Worm (Caenorhabditis elegans) whole organism, L1 larva: ENCODE measurements around the gene F47B10.6.
A peak's percentile ranks its signal among the peaks of the same experiment; 100 is the strongest.

Source experiments
- C04F5.9 ChIP-seq: sonication (generic microtip); optimal IDR thresholded peaks from 2 replicates; lab custom pipeline; 2016; ENCODE audit warnings: missing genetic modification characterization, missing compliant biosample characterization
- blmp-1 ChIP-seq: fragments of 150-350 bp; optimal IDR thresholded peaks from 2 replicates; lab custom pipeline; 2014; ENCODE audit warnings: missing biosample characterization, missing genetic modification characterization
- ceh-63 ChIP-seq: fragments of 200-800 bp; sonication (Bioruptor generic); optimal IDR thresholded peaks from 2 replicates; lab custom pipeline; 2018; ENCODE audit warnings: mild to moderate bottlenecking, missing genetic modification characterization, missing compliant biosample characterization
- ces-1 ChIP-seq: fragments of 150-350 bp; optimal IDR thresholded peaks from 2 replicates; lab custom pipeline; 2014; ENCODE audit warnings: missing biosample characterization, missing genetic modification reagents, missing genetic modification characterization
- elt-2 ChIP-seq: sonication (generic microtip); optimal IDR thresholded peaks from 2 replicates; lab custom pipeline; 2016; ENCODE audit warnings: missing genetic modification characterization, mild to moderate bottlenecking, inconsistent platforms, missing compliant biosample characterization, missing genetic modification reagents
- elt-3 ChIP-seq, 6 experiments: fragments of 150-350 bp in 1 of 6; sonication (generic microtip); optimal IDR thresholded peaks; 2 replicates each; lab custom pipeline; 2017 to 2018; ENCODE audit warnings: missing biosample characterization in 6 of 6, missing genetic modification characterization in 6 of 6, inconsistent platforms in 1 of 6
- ets-5 ChIP-seq: fragments of 200-800 bp; sonication (Bioruptor generic); IDR thresholded peaks from 2 replicates; pipeline ENCODE4 v1.3.6; 2022; ENCODE audit warnings: missing genetic modification characterization, missing compliant biosample characterization
- fkh-10 ChIP-seq: sonication (generic microtip); optimal IDR thresholded peaks from 2 replicates; lab custom pipeline; 2017; ENCODE audit warnings: missing biosample characterization, missing genetic modification reagents, missing genetic modification characterization
- fkh-4 ChIP-seq: sonication (generic microtip); optimal IDR thresholded peaks from 2 replicates; lab custom pipeline; 2016; ENCODE audit warnings: missing compliant biosample characterization, missing genetic modification characterization, borderline replicate concordance
- fkh-8 ChIP-seq: sonication (generic microtip); optimal IDR thresholded peaks from 2 replicates; lab custom pipeline; 2016; ENCODE audit warnings: mild to moderate bottlenecking, missing genetic modification characterization, missing compliant biosample characterization
- grh-1 ChIP-seq: fragments of 200-800 bp; sonication (Bioruptor generic); IDR thresholded peaks from 2 replicates; pipeline ENCODE4 v1.3.6; 2022; ENCODE audit warnings: missing genetic modification reagents, missing genetic modification characterization, missing compliant biosample characterization
- hlh-17 ChIP-seq: fragments of 200-800 bp; sonication (Bioruptor generic); optimal IDR thresholded peaks from 2 replicates; lab custom pipeline; 2018; ENCODE audit warnings: missing genetic modification characterization, mild to moderate bottlenecking, missing compliant biosample characterization, moderate library complexity, borderline replicate concordance
- hlh-4 ChIP-seq: sonication (generic microtip); optimal IDR thresholded peaks from 2 replicates; lab custom pipeline; 2016; ENCODE audit warnings: mild to moderate bottlenecking, missing genetic modification characterization, missing compliant biosample characterization
- lin-14 ChIP-seq: fragments of 200-800 bp; sonication (Bioruptor generic); optimal IDR thresholded peaks from 2 replicates; lab custom pipeline; 2018; ENCODE audit warnings: mild to moderate bottlenecking, missing genetic modification characterization, moderate library complexity, missing compliant biosample characterization
- lin-15B ChIP-seq: fragments of 150-350 bp; sonication (generic microtip); optimal IDR thresholded peaks from 3 replicates; lab custom pipeline; 2014; ENCODE audit warnings: missing biosample characterization, missing genetic modification characterization
- lin-35 ChIP-seq, 2 experiments: fragments of 150-350 bp; optimal IDR thresholded peaks; 2 replicates each; lab custom pipeline; 2014; ENCODE audit warnings: missing biosample characterization in 2 of 2, missing genetic modification characterization in 2 of 2, missing genetic modification reagents in 2 of 2
- mdl-1 ChIP-seq, 2 experiments: fragments of 150-350 bp; optimal IDR thresholded peaks; 2 replicates each; lab custom pipeline; 2014 to 2017; ENCODE audit warnings: missing biosample characterization in 2 of 2, missing genetic modification characterization in 2 of 2, inconsistent platforms in 1 of 2
- nhr-12 ChIP-seq: sonication (generic microtip); optimal IDR thresholded peaks from 2 replicates; lab custom pipeline; 2017; ENCODE audit warnings: missing biosample characterization, missing genetic modification characterization
- nhr-19 ChIP-seq: fragments of 200-800 bp; sonication (Bioruptor generic); conservative IDR thresholded peaks from 2 replicates; pipeline ENCODE4 v1.3.6; 2022; ENCODE audit warnings: missing genetic modification characterization, missing compliant biosample characterization
- nhr-20 ChIP-seq: sonication (generic microtip); optimal IDR thresholded peaks from 2 replicates; lab custom pipeline; 2016; ENCODE audit warnings: mild to moderate bottlenecking, missing genetic modification characterization, missing compliant biosample characterization
- nhr-47 ChIP-seq: sonication (generic microtip); optimal IDR thresholded peaks from 2 replicates; lab custom pipeline; 2016; ENCODE audit warnings: mild to moderate bottlenecking, missing genetic modification characterization, moderate library complexity, missing compliant biosample characterization
- nhr-71 ChIP-seq: sonication (generic microtip); optimal IDR thresholded peaks from 2 replicates; lab custom pipeline; 2016; ENCODE audit warnings: mild to moderate bottlenecking, missing genetic modification characterization, moderate library complexity, missing compliant biosample characterization
- nhr-85 ChIP-seq: sonication (generic microtip); peaks from one replicate; lab custom pipeline; 2016; ENCODE audit warnings: missing genetic modification characterization, inconsistent platforms, missing compliant biosample characterization
- nhr-90 ChIP-seq: sonication (generic microtip); optimal IDR thresholded peaks from 2 replicates; lab custom pipeline; 2016; ENCODE audit warnings: mild to moderate bottlenecking, missing genetic modification characterization, missing compliant biosample characterization; ENCODE audit not compliant: poor library complexity
- pag-3 ChIP-seq: sonication (generic microtip); optimal IDR thresholded peaks from 2 replicates; lab custom pipeline; 2017; ENCODE audit warnings: missing genetic modification characterization, mild to moderate bottlenecking, missing compliant biosample characterization, antibody characterized with exemption, borderline replicate concordance; ENCODE audit not compliant: insufficient read depth
- rnt-1 ChIP-seq: sonication (generic microtip); optimal IDR thresholded peaks from 2 replicates; lab custom pipeline; 2016; ENCODE audit warnings: mild to moderate bottlenecking, missing genetic modification characterization, moderate library complexity, missing compliant biosample characterization
- snu-23 ChIP-seq: sonication (generic microtip); optimal IDR thresholded peaks from 2 replicates; lab custom pipeline; 2016; ENCODE audit warnings: missing genetic modification characterization, missing compliant biosample characterization
- swsn-7 ChIP-seq: sonication (generic microtip); optimal IDR thresholded peaks from 2 replicates; lab custom pipeline; 2016; ENCODE audit warnings: missing genetic modification characterization, missing compliant biosample characterization
- unc-30 ChIP-seq: sonication (generic microtip); optimal IDR thresholded peaks from 2 replicates; lab custom pipeline; 2017; ENCODE audit warnings: missing biosample characterization, missing genetic modification characterization
- unc-62 ChIP-seq: fragments of 150-350 bp; optimal IDR thresholded peaks from 2 replicates; lab custom pipeline; 2014; ENCODE audit warnings: missing biosample characterization, missing genetic modification reagents, missing genetic modification characterization
- zag-1 ChIP-seq: fragments of 150-350 bp; optimal IDR thresholded peaks from 2 replicates; lab custom pipeline; 2014; ENCODE audit warnings: missing biosample characterization, missing genetic modification characterization

The F47B10.6 gene

DNA sequence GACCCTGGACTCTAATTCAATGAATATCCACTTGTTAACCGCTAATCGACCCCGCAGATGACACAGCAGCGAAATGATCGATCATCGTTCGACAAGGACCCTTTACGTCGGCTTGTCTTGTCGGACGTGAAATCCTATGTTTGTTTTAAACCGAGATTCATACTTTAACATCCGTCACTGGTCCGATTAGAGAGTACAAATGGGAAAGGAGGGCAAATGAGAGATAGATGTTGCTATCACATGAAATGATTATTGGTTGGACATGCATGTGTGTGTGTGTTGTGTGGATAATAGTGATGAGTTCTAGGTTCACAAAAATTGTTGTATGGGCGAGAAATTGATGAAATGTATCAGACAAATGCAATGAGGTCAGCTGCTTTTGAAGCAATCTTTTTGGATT lies 21.4 kb downstream of the F47B10.6 start (continued):
- TF ChIP-seq nhr-90 (tag; lab: Kevin White, UChicago) (no peak), nhr-12 (no peak), nhr-19 (GFP tag; lab: Robert Waterston, UW) (peak; percentile 34; the same call in 1 of the 2 replicates), rnt-1 (tag; lab: Kevin White, UChicago) (peak; percentile 70), ets-5 (GFP tag; lab: Robert Waterston, UW) (no peak), zag-1 (tag; lab: Kevin White, UChicago) (no peak), fkh-8 (tag; lab: Kevin White, UChicago) (no peak), lin-14 (GFP tag; lab: Kevin White, UChicago) (peak; percentile 69), snu-23 (GFP tag; lab: Kevin White, UChicago) (peak; percentile 12), nhr-71 (tag; lab: Kevin White, UChicago) (peak; percentile 60), nhr-47 (tag; lab: Kevin White, UChicago) (no peak), lin-35 (GFP tag; optimal IDR thresholded peaks at IDR 0.05; lab: Kevin White, UChicago) (no peak)

DNA sequence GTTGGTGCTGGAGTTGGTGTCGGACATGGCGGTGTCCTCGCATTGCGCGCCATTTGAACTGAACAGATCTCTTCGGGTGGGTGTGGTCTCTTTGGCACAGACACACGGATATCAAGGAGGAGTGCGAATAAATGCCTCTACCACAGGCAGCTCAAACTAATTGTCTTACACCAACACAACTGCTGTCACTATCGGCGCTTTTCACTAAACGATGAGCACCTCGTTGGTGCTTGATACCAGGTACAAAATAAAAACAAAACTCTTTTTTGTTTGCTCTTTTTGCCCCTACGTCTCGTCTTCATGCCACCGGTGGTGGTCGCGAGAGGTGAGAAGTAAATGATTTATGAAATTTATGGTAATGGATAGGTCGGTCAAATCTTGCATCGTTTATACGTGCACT lies 22.4 kb downstream of the F47B10.6 start, which contains the start of gene F47B10.8:
Gene F47B10.8, minus strand, starts transcription at position 101 of the 400 bp plus-strand sequence.
- TF ChIP-seq rnt-1 (tag; lab: Kevin White, UChicago) (peak; percentile 34), snu-23 (GFP tag; lab: Kevin White, UChicago) (no peak), unc-62 (GFP tag; lab: Kevin White, UChicago) (no peak)

DNA sequence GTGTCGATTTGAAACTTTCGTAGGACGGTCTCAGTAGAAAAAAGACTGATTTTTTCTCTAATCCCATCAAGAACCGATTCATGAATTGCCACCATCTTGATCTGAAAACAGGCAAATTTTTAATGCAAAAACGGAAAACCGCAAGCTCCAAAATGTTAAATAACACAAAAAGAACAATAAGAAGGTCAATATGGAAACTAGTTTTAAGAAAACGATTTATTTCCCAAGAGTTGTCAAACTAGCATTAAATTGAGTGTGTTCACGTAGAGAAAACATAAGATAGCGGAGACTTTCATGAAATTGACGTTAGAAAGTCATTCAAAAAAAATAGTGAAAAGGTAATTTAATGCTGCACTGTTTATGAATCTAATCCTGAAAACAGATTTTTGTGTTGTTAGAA lies 25.7 kb downstream of the F47B10.6 start, which contains the start of gene F47B10.9:
Gene F47B10.9, minus strand, starts transcription at position 101 of the 400 bp plus-strand sequence.
- TF ChIP-seq mdl-1 (tag; optimal IDR thresholded peaks at IDR 0.05; lab: Kevin White, UChicago): no peak
- TF ChIP-seq ces-1 (GFP tag; lab: Kevin White, UChicago): no peak
- TF ChIP-seq hlh-4 (tag; lab: Kevin White, UChicago): no peak
- no peak for TF ChIP-seq pag-3
- no peak for TF ChIP-seq fkh-4 (tag; lab: Kevin White, UChicago)
- no peak for TF ChIP-seq rnt-1 (tag; lab: Kevin White, UChicago)
- no peak for TF ChIP-seq fkh-10 (GFP tag; lab: Kevin White, UChicago)
- no peak for TF ChIP-seq elt-3 (tag; optimal IDR thresholded peaks at IDR 0.05; lab: Kevin White, UChicago)

DNA sequence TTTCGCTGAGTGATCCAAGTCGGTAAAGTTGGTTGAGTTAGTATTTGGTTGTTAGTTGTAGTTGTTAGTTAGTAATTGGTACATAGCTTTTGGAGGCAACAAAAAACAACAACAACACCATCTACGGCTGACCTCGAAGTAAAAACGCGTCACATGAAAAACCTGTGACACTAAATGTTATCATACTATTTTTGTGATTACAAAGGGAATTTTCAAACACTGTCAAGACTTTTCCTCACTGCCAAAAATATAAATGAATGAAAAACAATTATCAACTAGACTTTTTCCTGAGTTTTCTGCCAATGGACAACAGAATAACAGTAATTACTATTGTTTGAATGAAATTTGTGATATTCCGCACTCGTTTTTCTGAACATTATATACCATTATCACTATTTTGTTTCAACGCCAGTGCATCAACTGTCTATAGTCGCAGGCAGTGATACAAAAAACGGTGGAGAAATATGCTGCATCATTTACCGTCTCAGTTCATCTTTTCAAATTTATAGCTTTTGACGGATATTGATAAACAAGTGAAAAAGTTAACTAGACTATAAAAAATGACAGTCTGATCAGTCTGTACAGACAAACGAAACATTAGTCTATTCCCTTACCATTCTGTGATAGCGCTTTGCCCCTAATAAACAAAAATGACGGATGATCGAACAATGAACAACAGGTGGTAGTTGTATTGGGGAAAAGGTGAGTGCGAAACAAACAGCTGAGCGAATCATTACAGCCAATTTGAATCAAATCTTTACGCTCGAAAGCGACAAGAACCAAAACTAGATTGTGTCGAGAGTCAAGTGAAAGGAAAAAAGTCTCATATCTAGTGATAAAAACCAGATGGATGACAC lies 26.3 kb downstream of the F47B10.6 start:
- no peak for TF ChIP-seq lin-15B (tag; lab: Kevin White, UChicago)
- peak; percentile 53 for TF ChIP-seq nhr-20
- TF ChIP-seq ceh-63 (GFP tag; lab: Kevin White, UChicago): no peak
- no peak for TF ChIP-seq hlh-17
- peak in 1 of 2 experiments; percentile 17 for TF ChIP-seq lin-35 (GFP tag; optimal IDR thresholded peaks at IDR 0.05; lab: Kevin White, UChicago)
- peak; percentile 83 for TF ChIP-seq nhr-85
- peak; percentile 12 for TF ChIP-seq blmp-1 (tag; lab: Kevin White, UChicago)
- TF ChIP-seq nhr-71 (tag; lab: Kevin White, UChicago): peak; percentile 8
- no peak for TF ChIP-seq nhr-90 (tag; lab: Kevin White, UChicago)
- no peak for TF ChIP-seq C04F5.9
- TF ChIP-seq unc-30: no peak
- TF ChIP-seq lin-14 (GFP tag; lab: Kevin White, UChicago): peak; percentile 26
- TF ChIP-seq swsn-7: no peak
- TF ChIP-seq elt-3 (tag; optimal IDR thresholded peaks at IDR 0.05; lab: Kevin White, UChicago): peak in 1 of 6 experiments; percentile 11
- no peak for TF ChIP-seq grh-1 (GFP tag; lab: Robert Waterston, UW)
- peak; percentile 66 for TF ChIP-seq elt-2 (tag; lab: Kevin White, UChicago)
- TF ChIP-seq ces-1 (GFP tag; lab: Kevin White, UChicago): no peak
